Fruit fly (Drosophila melanogaster) whole organism, wandering third instar larva: ENCODE measurements around the gene CG42654.

ENCODE experiments used
- Dfd ChIP-seq: fragments of >200 bp; optimal IDR thresholded peaks from 2 replicates; lab custom pipeline; 2017; ENCODE audit warnings: missing biosample characterization, missing genetic modification characterization
- dl ChIP-seq, 2 experiments: fragments of 175-275, 200-275 bp in 1 of 2; fragments of 200-275 bp in 1 of 2; sonication (Bioruptor generic); optimal IDR thresholded peaks; lab custom pipeline; 2018; ENCODE audit warnings: mild to moderate bottlenecking in 2 of 2, missing biosample characterization in 2 of 2, missing genetic modification characterization in 2 of 2, moderate library complexity in 2 of 2; ENCODE audit not compliant: partially characterized antibody in 2 of 2, insufficient read depth in 1 of 2
- lola ChIP-seq: fragments of >200 bp; optimal IDR thresholded peaks from 2 replicates; lab custom pipeline; 2017; ENCODE audit warnings: missing biosample characterization, missing genetic modification characterization
- woc ChIP-seq: sonication (Bioruptor generic); optimal IDR thresholded peaks from 2 replicates; lab custom pipeline; 2016; ENCODE audit warnings: missing biosample characterization, mild to moderate bottlenecking, missing genetic modification characterization

DNA sequence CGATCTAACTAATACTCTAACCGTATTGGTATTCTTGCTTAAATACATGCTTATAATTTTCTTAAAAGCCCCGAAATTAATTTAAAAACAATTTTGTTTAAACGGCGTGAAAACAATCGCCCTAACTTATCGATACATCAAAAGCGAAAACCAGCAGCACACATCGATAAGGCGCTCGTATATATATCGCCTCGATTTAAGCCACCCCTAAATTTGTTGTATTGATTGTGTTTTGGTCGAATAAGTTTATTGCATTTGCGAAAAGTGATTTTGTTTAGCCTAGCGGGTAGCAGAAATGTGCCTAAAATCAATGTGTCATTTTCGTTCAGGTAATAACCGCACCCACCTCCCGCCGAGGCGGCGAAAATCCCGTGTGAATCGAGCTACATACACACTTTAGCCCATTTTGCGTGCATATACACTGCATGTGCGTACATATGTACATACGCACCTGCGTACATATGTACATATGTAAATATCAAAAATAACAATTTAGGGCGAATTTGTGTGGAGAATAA, 37.4 kb upstream of the CG42654 start, which contains the start of the genes CG7646 and Nca:
- TF ChIP-seq lola (GFP tag; lab: Kevin White, UChicago) (no peak), dl (GFP tag; optimal IDR thresholded peaks at IDR 0.05; lab: Kevin White, UChicago; ENCODE audit: insufficient read depth in 1 of 2, partially characterized antibody in 2 of 2) (no peak), woc (GFP tag; lab: Kevin White, UChicago) (no peak), Dfd (GFP tag; lab: Kevin White, UChicago) (no peak)
